Fruit fly (Drosophila melanogaster) whole organism, embryonic: ENCODE measurements around the gene Pits.

Experiments used
- CG14860 ChIP-seq: fragments of 200-800 bp; sonication (Bioruptor generic); IDR thresholded peaks from 3 replicates; pipeline ENCODE4 v1.3.6; 2022; ENCODE audit warnings: missing biosample characterization, missing genetic modification characterization; ENCODE audit not compliant: partially characterized antibody
- Camta ChIP-seq: fragments of 200-800 bp; sonication (Bioruptor generic); optimal IDR thresholded peaks from 2 replicates; lab custom pipeline; 2016; ENCODE audit warnings: missing biosample characterization, missing genetic modification characterization
- Hand ChIP-seq: fragments of 200-800 bp; sonication (Bioruptor generic); optimal IDR thresholded peaks from 2 replicates; lab custom pipeline; 2017; ENCODE audit warnings: mild to moderate bottlenecking, missing biosample characterization, missing genetic modification reagents, missing genetic modification characterization
- Meics ChIP-seq: fragments of 200-800 bp; sonication (Bioruptor generic); optimal IDR thresholded peaks from 2 replicates; lab custom pipeline; 2017; ENCODE audit warnings: missing biosample characterization, mild to moderate bottlenecking, missing genetic modification characterization
- chm ChIP-seq: fragments of 200-800 bp; sonication (Bioruptor generic); IDR thresholded peaks from 2 replicates; pipeline ENCODE4 v1.3.6; 2022; ENCODE audit warnings: missing biosample characterization, missing genetic modification characterization
- pho ChIP-seq: fragments of 200-800 bp; sonication (Bioruptor generic); optimal IDR thresholded peaks from 2 replicates; lab custom pipeline; 2016; ENCODE audit warnings: missing biosample characterization, missing genetic modification characterization

dm6 chrX:12582984-12583869, at the start of gene Pits:
- TF ChIP-seq Camta (peak; percentile 12), Hand (peak; percentile 58), CG14860 (GFP tag; lab: Robert Waterston, UW) (no peak; the same call in 2 of the 3 replicates), chm (GFP tag; lab: Robert Waterston, UW) (peak; percentile 82), Meics (peak; percentile 94), pho (GFP tag; lab: Kevin White, UChicago) (peak; percentile 35)
